Worm (Caenorhabditis elegans) whole organism, young adult: ENCODE measurements around the gene W08E12.4.

Experiments used
- B0035.1 ChIP-seq: sonication (generic microtip); optimal IDR thresholded peaks from 2 replicates; lab custom pipeline; 2016; ENCODE audit warnings: missing genetic modification characterization, mild to moderate bottlenecking, missing compliant biosample characterization, missing genotype, missing genetic modification reagents
- C06A6.2 ChIP-seq: fragments of 200-800 bp; sonication (Bioruptor generic); conservative IDR thresholded peaks from 2 replicates; pipeline ENCODE4 v1.3.6; 2022; ENCODE audit warnings: missing genetic modification characterization, missing compliant biosample characterization
- C17E4.6 ChIP-seq: fragments of 200-800 bp; sonication (Bioruptor generic); IDR thresholded peaks from 2 replicates; pipeline ENCODE4 v1.3.6; 2022; ENCODE audit warnings: missing genetic modification reagents, missing genetic modification characterization, missing compliant biosample characterization
- D2030.7 ChIP-seq: fragments of 200-800 bp; sonication (Bioruptor generic); IDR thresholded peaks from 2 replicates; pipeline ENCODE4 v1.3.6; 2022; ENCODE audit warnings: missing genetic modification reagents, missing genetic modification characterization, missing compliant biosample characterization
- F39B2.1 ChIP-seq: fragments of 200-800 bp; sonication (Bioruptor generic); IDR thresholded peaks from 2 replicates; pipeline ENCODE4 v1.3.6; 2022; ENCODE audit warnings: missing genetic modification reagents, missing genetic modification characterization, missing compliant biosample characterization
- F49E8.2 ChIP-seq: sonication (generic microtip); optimal IDR thresholded peaks from 3 replicates; lab custom pipeline; 2017; ENCODE audit warnings: missing genetic modification characterization, mild to moderate bottlenecking, missing compliant biosample characterization, antibody characterized with exemption, moderate library complexity; ENCODE audit not compliant: insufficient read depth
- F57A8.1 ChIP-seq: fragments of 200-800 bp; sonication (Bioruptor generic); optimal IDR thresholded peaks from 2 replicates; lab custom pipeline; 2018; ENCODE audit warnings: mild to moderate bottlenecking, missing genetic modification characterization, moderate library complexity, missing compliant biosample characterization
- K12H6.12 ChIP-seq: fragments of 200-800 bp; sonication (Bioruptor generic); optimal IDR thresholded peaks from 2 replicates; lab custom pipeline; 2018; ENCODE audit warnings: mild to moderate bottlenecking, missing genetic modification characterization, missing compliant biosample characterization
- Y53G8AR.9 ChIP-seq: fragments of 200-800 bp; sonication (Bioruptor generic); conservative IDR thresholded peaks from 2 replicates; pipeline ENCODE4 v1.3.6; 2022; ENCODE audit warnings: missing genetic modification reagents, missing genetic modification characterization, missing compliant biosample characterization
- Y67H2A.10 ChIP-seq: fragments of 200-800 bp; sonication (Bioruptor generic); conservative IDR thresholded peaks from 2 replicates; pipeline ENCODE4 v1.3.6; 2022; ENCODE audit warnings: missing genetic modification reagents, missing genetic modification characterization, missing compliant biosample characterization
- Y79H2A.3 ChIP-seq: fragments of 200-800 bp; sonication (Bioruptor generic); conservative IDR thresholded peaks from 2 replicates; pipeline ENCODE4 v1.3.6; 2022; ENCODE audit warnings: missing genetic modification reagents, missing genetic modification characterization, missing compliant biosample characterization
- Y95B8A.8 ChIP-seq: fragments of 200-800 bp; sonication (Bioruptor generic); IDR thresholded peaks from 2 replicates; pipeline ENCODE4 v1.3.6; 2022; ENCODE audit warnings: missing genetic modification reagents, missing genetic modification characterization, missing compliant biosample characterization
- ama-1 ChIP-seq, 3 experiments: fragments of 150-350 bp in 1 of 3; sonication (generic microtip) in 2 of 3; optimal IDR thresholded peaks; 2 replicates each; lab custom pipeline; 2014 to 2018; ENCODE audit warnings: missing biosample characterization in 2 of 3, missing genetic modification characterization in 2 of 3, missing genetic modification reagents in 2 of 3
- atf-7 ChIP-seq: sonication (generic microtip); optimal IDR thresholded peaks from 2 replicates; lab custom pipeline; 2017; ENCODE audit warnings: mild to moderate bottlenecking, missing genetic modification characterization, missing compliant biosample characterization
- attf-3 ChIP-seq: fragments of 200-800 bp; sonication (Bioruptor generic); conservative IDR thresholded peaks from 2 replicates; pipeline ENCODE4 v1.3.6; 2022; ENCODE audit warnings: missing genetic modification reagents, missing genetic modification characterization, missing compliant biosample characterization
- attf-5 ChIP-seq: fragments of 200-800 bp; sonication (Bioruptor generic); optimal IDR thresholded peaks from 2 replicates; lab custom pipeline; 2018; ENCODE audit warnings: mild to moderate bottlenecking, missing genetic modification characterization, missing compliant biosample characterization
- bed-2 ChIP-seq: fragments of 200-800 bp; sonication (Bioruptor generic); IDR thresholded peaks from 2 replicates; pipeline ENCODE4 v1.3.6; 2022; ENCODE audit warnings: missing genetic modification reagents, missing genetic modification characterization, missing compliant biosample characterization
- ceh-27 ChIP-seq: fragments of 200-800 bp; sonication (Bioruptor generic); optimal IDR thresholded peaks from 2 replicates; lab custom pipeline; 2018; ENCODE audit warnings: mild to moderate bottlenecking, missing genetic modification characterization, moderate library complexity, missing compliant biosample characterization
- chd-7 ChIP-seq: sonication (generic microtip); optimal IDR thresholded peaks from 2 replicates; lab custom pipeline; 2016; ENCODE audit warnings: mild to moderate bottlenecking, missing genetic modification characterization, moderate library complexity, missing compliant biosample characterization
- die-1 ChIP-seq: sonication (generic microtip); optimal IDR thresholded peaks from 2 replicates; lab custom pipeline; 2016; ENCODE audit warnings: missing genotype, mild to moderate bottlenecking, missing genetic modification characterization, missing compliant biosample characterization
- ekl-4 ChIP-seq: fragments of 200-800 bp; sonication (Bioruptor generic); IDR thresholded peaks from 2 replicates; pipeline ENCODE4 v1.3.6; 2022; ENCODE audit warnings: missing genetic modification reagents, missing genetic modification characterization, missing compliant biosample characterization
- him-1 ChIP-seq: sonication (generic microtip); optimal IDR thresholded peaks from 2 replicates; lab custom pipeline; 2016; ENCODE audit warnings: missing genotype, missing genetic modification reagents, missing genetic modification characterization, missing compliant biosample characterization
- hlh-26 ChIP-seq: fragments of 200-800 bp; sonication (Bioruptor generic); conservative IDR thresholded peaks from 2 replicates; pipeline ENCODE4 v1.3.6; 2022; ENCODE audit warnings: missing genetic modification reagents, missing genetic modification characterization, missing compliant biosample characterization
- hsf-1 ChIP-seq: fragments of 200-800 bp; sonication (Bioruptor generic); IDR thresholded peaks from 2 replicates; pipeline ENCODE4 v1.3.6; 2022; ENCODE audit warnings: missing genetic modification reagents, missing genetic modification characterization, missing compliant biosample characterization
- lin-26 ChIP-seq: fragments of 200-800 bp; sonication (Bioruptor generic); IDR thresholded peaks from 2 replicates; pipeline ENCODE4 v1.3.6; 2022; ENCODE audit warnings: missing genetic modification reagents, missing genetic modification characterization, missing compliant biosample characterization
- lsl-1 ChIP-seq: fragments of 200-800 bp; sonication (Bioruptor generic); optimal IDR thresholded peaks from 2 replicates; lab custom pipeline; 2018; ENCODE audit warnings: mild to moderate bottlenecking, missing genetic modification characterization, moderate library complexity, missing compliant biosample characterization
- madf-10 ChIP-seq: sonication (generic microtip); optimal IDR thresholded peaks from 2 replicates; lab custom pipeline; 2016; ENCODE audit warnings: mild to moderate bottlenecking, missing genetic modification characterization, missing compliant biosample characterization
- mcd-1 ChIP-seq: fragments of 200-800 bp; sonication (Bioruptor generic); IDR thresholded peaks from 2 replicates; pipeline ENCODE4 v1.3.6; 2022; ENCODE audit warnings: missing genetic modification reagents, missing genetic modification characterization, missing compliant biosample characterization
- mel-28 ChIP-seq: sonication (generic microtip); optimal IDR thresholded peaks from 2 replicates; lab custom pipeline; 2016; ENCODE audit warnings: borderline replicate concordance, mild to moderate bottlenecking, missing genetic modification characterization, missing compliant biosample characterization
- nfya-1 ChIP-seq: sonication (generic microtip); optimal IDR thresholded peaks from 2 replicates; lab custom pipeline; 2017; ENCODE audit warnings: antibody characterized with exemption, missing compliant biosample characterization, missing genetic modification characterization, borderline replicate concordance; ENCODE audit not compliant: insufficient read depth
- nhr-120 ChIP-seq: fragments of 200-800 bp; sonication (Bioruptor generic); IDR thresholded peaks from 2 replicates; pipeline ENCODE4 v1.3.6; 2022; ENCODE audit warnings: missing genetic modification characterization, missing compliant biosample characterization
- nhr-27 ChIP-seq: fragments of 200-800 bp; sonication (Bioruptor generic); optimal IDR thresholded peaks from 2 replicates; lab custom pipeline; 2018; ENCODE audit warnings: mild to moderate bottlenecking, missing genetic modification characterization, moderate library complexity, missing compliant biosample characterization
- pbrm-1 ChIP-seq: fragments of 200-800 bp; sonication (Bioruptor generic); IDR thresholded peaks from 2 replicates; pipeline ENCODE4 v1.3.6; 2022; ENCODE audit warnings: missing genetic modification reagents, missing genetic modification characterization, missing compliant biosample characterization
- pha-4 ChIP-seq: fragments of 150-350 bp; sonication (generic microtip); optimal IDR thresholded peaks from 2 replicates; lab custom pipeline; 2014; ENCODE audit warnings: missing biosample characterization, missing genetic modification reagents, missing genetic modification characterization
- rcor-1 ChIP-seq: fragments of 200-800 bp; sonication (Bioruptor generic); IDR thresholded peaks from 2 replicates; pipeline ENCODE4 v1.3.6; 2022; ENCODE audit warnings: missing genetic modification reagents, missing genetic modification characterization, missing compliant biosample characterization
- sdz-38 ChIP-seq: sonication (generic microtip); optimal IDR thresholded peaks from 2 replicates; lab custom pipeline; 2016; ENCODE audit warnings: missing genotype, missing genetic modification characterization, missing compliant biosample characterization
- sea-2 ChIP-seq: fragments of 200-800 bp; sonication (Bioruptor generic); IDR thresholded peaks from 2 replicates; pipeline ENCODE4 v1.3.6; 2022; ENCODE audit warnings: missing genetic modification characterization, missing compliant biosample characterization
- snpc-1.3 ChIP-seq: sonication (generic microtip); optimal IDR thresholded peaks from 2 replicates; lab custom pipeline; 2017; ENCODE audit warnings: missing genetic modification characterization, mild to moderate bottlenecking, missing compliant biosample characterization, antibody characterized with exemption, moderate library complexity, missing genotype, missing genetic modification reagents; ENCODE audit not compliant: insufficient read depth
- snpc-3.4 ChIP-seq: sonication (generic microtip); optimal IDR thresholded peaks from 2 replicates; lab custom pipeline; 2017; ENCODE audit warnings: missing genetic modification characterization, mild to moderate bottlenecking, missing compliant biosample characterization, antibody characterized with exemption, moderate library complexity, missing genotype, missing genetic modification reagents
- sptf-2 ChIP-seq: fragments of 200-800 bp; sonication (Bioruptor generic); optimal IDR thresholded peaks from 2 replicates; lab custom pipeline; 2018; ENCODE audit warnings: mild to moderate bottlenecking, missing genetic modification characterization, missing compliant biosample characterization
- tbp1 ChIP-seq: fragments of 200-800 bp; sonication (Bioruptor generic); optimal IDR thresholded peaks from 2 replicates; lab custom pipeline; 2018; ENCODE audit warnings: mild to moderate bottlenecking, missing genetic modification characterization, missing compliant biosample characterization
- tlf-1 ChIP-seq: fragments of 200-800 bp; sonication (Bioruptor generic); optimal IDR thresholded peaks from 2 replicates; lab custom pipeline; 2018; ENCODE audit warnings: mild to moderate bottlenecking, missing genetic modification characterization, missing compliant biosample characterization
- zfh-2 ChIP-seq: fragments of 200-800 bp; sonication (Bioruptor generic); conservative IDR thresholded peaks from 2 replicates; pipeline ENCODE4 v1.3.6; 2022; ENCODE audit warnings: missing genetic modification reagents, missing genetic modification characterization, missing compliant biosample characterization
- zim-3 ChIP-seq: sonication (generic microtip); optimal IDR thresholded peaks from 2 replicates; lab custom pipeline; 2017; ENCODE audit warnings: mild to moderate bottlenecking, missing genetic modification characterization, moderate library complexity, missing compliant biosample characterization
- ztf-22 ChIP-seq: fragments of 200-800 bp; sonication (Bioruptor generic); optimal IDR thresholded peaks from 2 replicates; lab custom pipeline; 2018; ENCODE audit warnings: mild to moderate bottlenecking, missing genetic modification characterization, moderate library complexity, missing compliant biosample characterization
- ztf-28 ChIP-seq: fragments of 200-800 bp; sonication (Bioruptor generic); IDR thresholded peaks from 2 replicates; pipeline ENCODE4 v1.3.6; 2022; ENCODE audit warnings: missing genetic modification reagents, missing genetic modification characterization, missing compliant biosample characterization

W08E12.4 gene

ce11 chrIV:3294553-3295185 is 7.5 kb upstream of the W08E12.4 start, which contains the start of gene W08E12.7 (continued):
- TF ChIP-seq C17E4.6 (GFP tag; lab: Robert Waterston, UW) (0 out of 2 replicates have a peak, but pooled peaks have one; percentile 22), ztf-22 (no peak), hsf-1 (GFP tag; lab: Robert Waterston, UW) (peak; percentile 61; the same call in 1 of the 2 replicates), snpc-1.3 (tag; lab: Kevin White, UChicago) (peak; percentile 92), chd-7 (tag; lab: Kevin White, UChicago) (no peak), tlf-1 (GFP tag; lab: Kevin White, UChicago) (peak; percentile 92), D2030.7 (GFP tag; lab: Robert Waterston, UW) (peak; percentile 94), lin-26 (GFP tag; lab: Robert Waterston, UW) (peak; percentile 44; the same call in 1 of the 2 replicates), madf-10 (tag; lab: Kevin White, UChicago) (peak; percentile 76), hlh-26 (no peak), C06A6.2 (GFP tag; lab: Robert Waterston, UW) (no peak), sdz-38 (tag; lab: Kevin White, UChicago) (no peak), nhr-120 (GFP tag; lab: Robert Waterston, UW) (no peak), ama-1 (optimal IDR thresholded peaks at IDR 0.05; lab: Kevin White, UChicago) (no peak), ama-1 (GFP tag; optimal IDR thresholded peaks at IDR 0.05; lab: Kevin White, UChicago) (peak in 1 of 2 experiments; percentile 43), rcor-1 (GFP tag; lab: Robert Waterston, UW) (peak; percentile 89), nhr-27 (tag; lab: Kevin White, UChicago) (no peak), Y95B8A.8 (peak; percentile 84), K12H6.12 (tag; lab: Kevin White, UChicago) (peak; percentile 82), ceh-27 (GFP tag; lab: Kevin White, UChicago) (peak; percentile 89), lsl-1 (GFP tag; lab: Kevin White, UChicago) (peak; percentile 92), him-1 (tag; lab: Kevin White, UChicago) (peak; percentile 30), mcd-1 (peak; percentile 98), F39B2.1 (GFP tag; lab: Robert Waterston, UW) (no peak), B0035.1 (no peak), snpc-3.4 (tag; lab: Kevin White, UChicago) (peak; percentile 91), sptf-2 (peak; percentile 61), ekl-4 (GFP tag; lab: Robert Waterston, UW) (peak; percentile 74), pha-4 (tag; lab: Kevin White, UChicago) (peak; percentile 95), Y79H2A.3 (GFP tag; lab: Robert Waterston, UW) (peak; percentile 57; the same call in 1 of the 2 replicates), tbp1 (GFP tag; lab: Kevin White, UChicago) (peak; percentile 73), bed-2 (0 out of 2 replicates have a peak, but pooled peaks have one; percentile 38), mel-28 (tag; lab: Kevin White, UChicago) (no peak), zfh-2 (no peak), Y53G8AR.9 (GFP tag; lab: Robert Waterston, UW) (peak; percentile 81; the same call in 1 of the 2 replicates), pbrm-1 (GFP tag; lab: Robert Waterston, UW) (peak; percentile 91), attf-3 (GFP tag; lab: Robert Waterston, UW) (peak; percentile 74), Y67H2A.10 (GFP tag; lab: Robert Waterston, UW) (peak; percentile 85), ztf-28 (GFP tag; lab: Robert Waterston, UW) (peak; percentile 85), zim-3 (tag; lab: Kevin White, UChicago) (no peak), nfya-1 (tag; lab: Kevin White, UChicago) (no peak), F57A8.1 (GFP tag; lab: Kevin White, UChicago) (no peak), attf-5 (GFP tag; lab: Kevin White, UChicago) (peak; percentile 99), atf-7 (tag; lab: Kevin White, UChicago) (peak; percentile 14), die-1 (tag; lab: Kevin White, UChicago) (peak; percentile 45), sea-2 (GFP tag; lab: Robert Waterston, UW) (no peak), F49E8.2 (peak; percentile 94)
